Fruit fly (Drosophila melanogaster) whole organism, embryonic: ENCODE results near the gene Snup.

Experiments used
- Bdp1 ChIP-seq: fragments of 200-800 bp; sonication (Bioruptor generic); optimal IDR thresholded peaks from 3 replicates; lab custom pipeline; 2016; ENCODE audit warnings: missing biosample characterization, missing genetic modification characterization
- Bgb ChIP-seq: fragments of 200-800 bp; sonication (Bioruptor generic); IDR thresholded peaks from 2 replicates; pipeline ENCODE4 v1.3.6; 2022; ENCODE audit warnings: missing biosample characterization, missing genetic modification characterization; ENCODE audit not compliant: partially characterized antibody
- CG13296 ChIP-seq: fragments of 200-800 bp; sonication (Bioruptor generic); optimal IDR thresholded peaks from 3 replicates; lab custom pipeline; 2018; ENCODE audit warnings: missing biosample characterization, mild to moderate bottlenecking, missing genetic modification characterization
- CG15601 ChIP-seq: fragments of 200-800 bp; sonication (Bioruptor generic); optimal IDR thresholded peaks from 3 replicates; lab custom pipeline; 2019; ENCODE audit warnings: missing biosample characterization, mild to moderate bottlenecking, missing genetic modification characterization, moderate library complexity
- CG1603 ChIP-seq: fragments of 200-800 bp; sonication (Bioruptor generic); optimal IDR thresholded peaks from 2 replicates; lab custom pipeline; 2019; ENCODE audit warnings: missing biosample characterization, mild to moderate bottlenecking, missing genetic modification characterization, moderate library complexity
- CG16863 ChIP-seq: fragments of 200-800 bp; sonication (Bioruptor generic); optimal IDR thresholded peaks from 3 replicates; lab custom pipeline; 2016; ENCODE audit warnings: missing biosample characterization, missing genetic modification characterization
- CG17385 ChIP-seq: fragments of 200-800 bp; sonication (Bioruptor generic); optimal IDR thresholded peaks from 3 replicates; lab custom pipeline; 2018; ENCODE audit warnings: missing biosample characterization, mild to moderate bottlenecking, missing genetic modification characterization
- CG17829 ChIP-seq: fragments of 200-800 bp; optimal IDR thresholded peaks from 2 replicates; lab custom pipeline; 2019; ENCODE audit warnings: missing biosample characterization, mild to moderate bottlenecking, missing genetic modification characterization, moderate library complexity
- CG1832 ChIP-seq: fragments of 200-800 bp; sonication (Bioruptor generic); optimal IDR thresholded peaks from 2 replicates; lab custom pipeline; 2017; ENCODE audit warnings: missing biosample characterization, mild to moderate bottlenecking, missing genetic modification characterization, inconsistent platforms
- CG2129 ChIP-seq: fragments of 200-800 bp; sonication (Bioruptor generic); IDR thresholded peaks from 2 replicates; pipeline ENCODE4 v1.3.6; 2022; ENCODE audit warnings: missing biosample characterization, missing genetic modification characterization; ENCODE audit not compliant: partially characterized antibody
- CG31365 ChIP-seq: fragments of 200-800 bp; sonication (Bioruptor generic); optimal IDR thresholded peaks from 2 replicates; lab custom pipeline; 2018; ENCODE audit warnings: missing biosample characterization, mild to moderate bottlenecking, missing genetic modification characterization
- CG31441 ChIP-seq: fragments of 200-800 bp; sonication (Bioruptor generic); IDR thresholded peaks from 2 replicates; pipeline ENCODE4 v1.3.6; 2022; ENCODE audit warnings: missing biosample characterization, missing genetic modification characterization
- CG4360 ChIP-seq: fragments of 200-800 bp; sonication (Bioruptor generic); IDR thresholded peaks from 2 replicates; pipeline ENCODE4 v1.3.6; 2022; ENCODE audit warnings: missing biosample characterization, missing genetic modification characterization
- CG6654 ChIP-seq: fragments of 200-800 bp; sonication (Bioruptor generic); optimal IDR thresholded peaks from 2 replicates; lab custom pipeline; 2017; ENCODE audit warnings: missing biosample characterization, mild to moderate bottlenecking, missing genetic modification characterization
- CG7357 ChIP-seq: fragments of 200-800 bp; sonication (Bioruptor generic); IDR thresholded peaks from 3 replicates; pipeline ENCODE4 v1.3.6; 2022; ENCODE audit warnings: missing biosample characterization, missing genetic modification characterization
- CG7963 ChIP-seq: fragments of 200-800 bp; sonication (Bioruptor generic); IDR thresholded peaks from 3 replicates; pipeline ENCODE4 v1.3.6; 2022; ENCODE audit warnings: missing biosample characterization, missing genetic modification characterization; ENCODE audit not compliant: partially characterized antibody
- CG9215 ChIP-seq: fragments of 200-800 bp; sonication (Bioruptor generic); IDR thresholded peaks from 2 replicates; pipeline ENCODE4 v1.3.6; 2022; ENCODE audit warnings: missing biosample characterization, missing genetic modification characterization
- CG9727 ChIP-seq: fragments of 200-800 bp; sonication (Bioruptor generic); optimal IDR thresholded peaks from 3 replicates; lab custom pipeline; 2017; ENCODE audit warnings: missing biosample characterization, mild to moderate bottlenecking, missing genetic modification characterization
- CHES-1-like ChIP-seq: fragments of 200-800 bp; sonication (Bioruptor generic); optimal IDR thresholded peaks from 2 replicates; lab custom pipeline; 2016; ENCODE audit warnings: missing biosample characterization, missing genetic modification characterization
- E2f2 ChIP-seq: fragments of 200-800 bp; sonication (Bioruptor generic); IDR thresholded peaks from 2 replicates; pipeline ENCODE4 v1.3.6; 2022; ENCODE audit warnings: missing biosample characterization, missing genetic modification characterization
- Fer2 ChIP-seq: fragments of 200-800 bp; sonication (Bioruptor generic); optimal IDR thresholded peaks from 2 replicates; lab custom pipeline; 2018; ENCODE audit warnings: missing biosample characterization, mild to moderate bottlenecking, missing genetic modification characterization, moderate library complexity
- Nf-YB ChIP-seq: fragments of 200-800 bp; sonication (Bioruptor generic); optimal IDR thresholded peaks from 3 replicates; lab custom pipeline; 2019; ENCODE audit warnings: missing biosample characterization, mild to moderate bottlenecking, missing genetic modification characterization, moderate library complexity
- aop ChIP-seq: fragments of 200-800 bp; sonication (Bioruptor generic); IDR thresholded peaks from 2 replicates; pipeline ENCODE4 v1.3.6; 2022; ENCODE audit warnings: missing biosample characterization, missing genetic modification characterization
- ash1 ChIP-seq: fragments of 200-800 bp; sonication (Bioruptor generic); optimal IDR thresholded peaks from 2 replicates; lab custom pipeline; 2018; ENCODE audit warnings: missing biosample characterization, mild to moderate bottlenecking, missing genetic modification characterization
- bigmax ChIP-seq: fragments of 200-800 bp; sonication (Bioruptor generic); optimal IDR thresholded peaks from 2 replicates; lab custom pipeline; 2018; ENCODE audit warnings: missing biosample characterization, mild to moderate bottlenecking, missing genetic modification characterization
- btn ChIP-seq: fragments of 200-800 bp; sonication (Bioruptor generic); optimal IDR thresholded peaks from 2 replicates; lab custom pipeline; 2016; ENCODE audit warnings: missing biosample characterization, missing genetic modification characterization
- cad ChIP-seq: fragments of >200 bp; optimal IDR thresholded peaks from 2 replicates; lab custom pipeline; 2017; ENCODE audit warnings: missing biosample characterization, missing genetic modification characterization
- cas ChIP-seq: fragments of 200-800 bp; sonication (Bioruptor generic); IDR thresholded peaks from 2 replicates; pipeline ENCODE4 v1.3.6; 2022; ENCODE audit warnings: missing biosample characterization, missing genetic modification characterization
- corto ChIP-seq: fragments of 200-800 bp; sonication (Bioruptor generic); optimal IDR thresholded peaks from 2 replicates; lab custom pipeline; 2016; ENCODE audit warnings: missing biosample characterization, mild to moderate bottlenecking, missing genetic modification characterization, moderate library complexity
- crc ChIP-seq: fragments of 200-800 bp; sonication (Bioruptor generic); optimal IDR thresholded peaks from 2 replicates; lab custom pipeline; 2016; ENCODE audit warnings: missing biosample characterization, missing genetic modification characterization
- da ChIP-seq: fragments of 200-800 bp; sonication (Bioruptor generic); optimal IDR thresholded peaks from 2 replicates; lab custom pipeline; 2016; ENCODE audit warnings: missing biosample characterization, missing genetic modification characterization
- dan ChIP-seq: fragments of 200-800 bp; sonication (Bioruptor generic); IDR thresholded peaks from 2 replicates; pipeline ENCODE4 v1.3.6; 2022; ENCODE audit warnings: missing biosample characterization, missing genetic modification characterization
- dati ChIP-seq: fragments of 200-800 bp; sonication (Bioruptor generic); IDR thresholded peaks from 2 replicates; pipeline ENCODE4 v1.3.6; 2022; ENCODE audit warnings: missing biosample characterization, missing genetic modification characterization
- dm ChIP-seq: fragments of 200-800 bp; sonication (Bioruptor generic); optimal IDR thresholded peaks from 3 replicates; lab custom pipeline; 2016; ENCODE audit warnings: missing biosample characterization, missing genetic modification characterization
- dmrt99B ChIP-seq: fragments of 200-800 bp; sonication (Bioruptor generic); optimal IDR thresholded peaks from 2 replicates; lab custom pipeline; 2018; ENCODE audit warnings: missing biosample characterization, mild to moderate bottlenecking, missing genetic modification characterization, moderate library complexity
- exex ChIP-seq: fragments of 200-800 bp; sonication (Bioruptor generic); optimal IDR thresholded peaks from 4 replicates; lab custom pipeline; 2018; ENCODE audit warnings: missing biosample characterization, mild to moderate bottlenecking, missing genetic modification characterization, moderate library complexity
- eyg ChIP-seq: fragments of 200-800 bp; sonication (Bioruptor generic); optimal IDR thresholded peaks from 3 replicates; lab custom pipeline; 2016; ENCODE audit warnings: missing biosample characterization, missing genetic modification characterization
- gce ChIP-seq: fragments of 200-800 bp; sonication (Bioruptor generic); IDR thresholded peaks from 3 replicates; pipeline ENCODE4 v1.3.6; 2022; ENCODE audit warnings: missing biosample characterization, missing genetic modification characterization
- gfzf ChIP-seq: fragments of 200-800 bp; sonication (Bioruptor generic); optimal IDR thresholded peaks from 2 replicates; lab custom pipeline; 2016; ENCODE audit warnings: missing biosample characterization, mild to moderate bottlenecking, missing genetic modification characterization, moderate library complexity
- hkb ChIP-seq, 2 experiments: fragments of 200-800 bp in 1 of 2; fragments of >200 bp in 1 of 2; sonication (Bioruptor generic) in 1 of 2; IDR thresholded peaks in 1 of 2; optimal IDR thresholded peaks in 1 of 2; 2 replicates each; pipeline versions ENCODE4 v1.3.6 to Lab custom; 2017 to 2022; ENCODE audit warnings: missing biosample characterization in 1 of 2, missing genetic modification characterization in 1 of 2
- insv ChIP-seq, 2 experiments: fragments of 200-800 bp; sonication (Bioruptor generic); optimal IDR thresholded peaks; 3 replicates each; lab custom pipeline; 2016 to 2018; ENCODE audit warnings: missing biosample characterization in 2 of 2, missing genetic modification characterization in 2 of 2
- inv ChIP-seq: fragments of 200-800 bp; sonication (Bioruptor generic); IDR thresholded peaks from 2 replicates; pipeline ENCODE4 v1.3.6; 2022; ENCODE audit warnings: missing biosample characterization, missing genetic modification characterization; ENCODE audit not compliant: partially characterized antibody
- kah ChIP-seq: fragments of 200-800 bp; sonication (Bioruptor generic); optimal IDR thresholded peaks from 2 replicates; lab custom pipeline; 2018; ENCODE audit warnings: missing biosample characterization, mild to moderate bottlenecking, missing genetic modification characterization
- mirr ChIP-seq: fragments of 200-800 bp; sonication (Bioruptor generic); optimal IDR thresholded peaks from 3 replicates; lab custom pipeline; 2018; ENCODE audit warnings: missing biosample characterization, mild to moderate bottlenecking, missing genetic modification characterization
- otp ChIP-seq: fragments of 200-800 bp; sonication (Bioruptor generic); IDR thresholded peaks from 3 replicates; pipeline ENCODE4, ENCODE4 v1.3.6; 2022; ENCODE audit warnings: missing biosample characterization, missing genetic modification characterization
- peb ChIP-seq: fragments of 200-800 bp; sonication (Bioruptor generic); IDR thresholded peaks from 2 replicates; pipeline ENCODE4 v1.3.6; 2022; ENCODE audit warnings: missing biosample characterization, missing genetic modification characterization
- ranshi ChIP-seq: fragments of 200-800 bp; sonication (Bioruptor generic); IDR thresholded peaks from 2 replicates; pipeline ENCODE4 v1.3.6; 2022; ENCODE audit warnings: missing biosample characterization, missing genetic modification characterization
- sens ChIP-seq: fragments of 200-800 bp; sonication (Bioruptor generic); peaks from one replicate; lab custom pipeline; 2016; ENCODE audit warnings: missing biosample characterization, missing genetic modification characterization
- sim ChIP-seq: fragments of 200-800 bp; sonication (Bioruptor generic); IDR thresholded peaks from 2 replicates; pipeline ENCODE4 v1.3.6; 2022; ENCODE audit warnings: missing biosample characterization, missing genetic modification characterization
- sna ChIP-seq: fragments of 200-800 bp; sonication (Bioruptor generic); IDR thresholded peaks from 2 replicates; pipeline ENCODE4 v1.3.6; 2022; ENCODE audit warnings: missing biosample characterization, missing genetic modification characterization; ENCODE audit not compliant: partially characterized antibody
- tio ChIP-seq: fragments of 200-800 bp; sonication (Bioruptor generic); optimal IDR thresholded peaks from 2 replicates; lab custom pipeline; 2017; ENCODE audit warnings: missing biosample characterization, missing genetic modification characterization, inconsistent platforms

Snup gene

DNA sequence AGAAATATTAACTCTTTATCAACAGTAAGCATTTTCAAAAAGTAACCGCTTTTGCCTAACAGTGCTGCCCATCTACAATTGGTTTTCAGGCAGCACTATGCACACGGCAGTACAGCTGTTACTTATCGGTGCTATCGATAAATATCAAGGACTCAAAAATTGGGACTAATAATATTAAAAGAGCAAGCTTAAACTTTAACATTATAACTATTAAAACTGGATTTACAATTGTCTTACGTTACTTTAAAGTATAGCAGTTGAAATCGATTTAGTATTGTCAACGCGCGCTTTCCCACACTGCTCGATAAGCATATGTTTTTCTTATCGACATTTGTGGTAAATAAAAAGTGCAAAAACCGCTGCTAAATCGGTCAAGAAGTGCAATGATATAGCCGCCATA is 20.5 kb upstream of the Snup start, which contains the start of the genes CG42245 and MEP-1 (continued):
- TF ChIP-seq cad (GFP tag; lab: Kevin White, UChicago) (no peak), cas (no peak), sens (peak; percentile 92), sim (no peak), sna (GFP tag; lab: Robert Waterston, UW) (peak; percentile 61), insv (GFP tag; optimal IDR thresholded peaks at IDR 0.05; lab: Kevin White, UChicago) (peak in 1 of 2 experiments; percentile 34), Fer2 (no peak), Bdp1 (peak; percentile 14), CG9727 (peak; percentile 42), CG1832 (no peak), ranshi (GFP tag; lab: Robert Waterston, UW) (no peak), crc (peak; percentile 14), CG31441 (no peak), kah (GFP tag; lab: Kevin White, UChicago) (no peak), dan (GFP tag; lab: Robert Waterston, UW) (no peak), gce (GFP tag; lab: Robert Waterston, UW) (no peak), CG2129 (GFP tag; lab: Robert Waterston, UW) (no peak), aop (GFP tag; lab: Robert Waterston, UW) (no peak), corto (GFP tag; lab: Kevin White, UChicago) (peak; percentile 20), dati (no peak), CG1603 (tag; lab: Kevin White, UChicago) (peak; percentile 71), CG31365 (tag; lab: Kevin White, UChicago) (no peak), Nf-YB (GFP tag; lab: Kevin White, UChicago) (no peak), CG9215 (GFP tag; lab: Robert Waterston, UW) (no peak), CG4360 (GFP tag; lab: Robert Waterston, UW) (no peak), btn (no peak), CHES-1-like (GFP tag; lab: Kevin White, UChicago) (peak; percentile 41), otp (GFP tag; lab: Robert Waterston, UW) (0 out of 3 replicates have a peak, but pooled peaks have one; percentile 44), ash1 (GFP tag; lab: Kevin White, UChicago) (no peak), CG17385 (GFP tag; lab: Kevin White, UChicago) (peak; percentile 36), dm (GFP tag; lab: Kevin White, UChicago) (peak; percentile 55), CG13296 (peak; percentile 32), exex (peak; percentile 33), bigmax (no peak), CG17829 (tag; lab: Kevin White, UChicago) (peak; percentile 59), mirr (GFP tag; lab: Kevin White, UChicago) (no peak), CG6654 (GFP tag; lab: Kevin White, UChicago) (no peak), CG7357 (GFP tag; lab: Robert Waterston, UW) (no peak), gfzf (GFP tag; lab: Kevin White, UChicago) (peak; percentile 15), tio (GFP tag; lab: Kevin White, UChicago) (no peak), CG7963 (0 out of 3 replicates have a peak, but pooled peaks have one; percentile 14), CG15601 (peak; percentile 40), da (GFP tag; lab: Kevin White, UChicago) (no peak), eyg (GFP tag; lab: Kevin White, UChicago) (no peak), inv (GFP tag; lab: Robert Waterston, UW) (peak; percentile 43; the same call in 1 of the 2 replicates), E2f2 (GFP tag; lab: Robert Waterston, UW) (peak; percentile 82), dmrt99B (tag; lab: Kevin White, UChicago) (peak; percentile 3), peb (GFP tag; lab: Robert Waterston, UW) (no peak), hkb (optimal IDR thresholded peaks at IDR 0.05; lab: Kevin White, UChicago) (no peak), hkb (GFP tag; IDR thresholded peaks at IDR 0.05; lab: Robert Waterston, UW) (no peak), CG16863 (GFP tag; lab: Kevin White, UChicago) (no peak), Bgb (GFP tag; lab: Robert Waterston, UW) (peak; percentile 69)
